Fruit fly (Drosophila melanogaster) whole organism, wandering third instar larva: ENCODE measurements around the gene CG7907.

ENCODE experiments used
- Abd-B ChIP-seq: fragments of >200 bp; optimal IDR thresholded peaks from 2 replicates; lab custom pipeline; 2017; ENCODE audit warnings: missing biosample characterization, missing genetic modification characterization
- CG32264 ChIP-seq: fragments of 200-800 bp; sonication (Bioruptor generic); optimal IDR thresholded peaks from 2 replicates; lab custom pipeline; 2016; ENCODE audit warnings: missing biosample characterization, missing genetic modification characterization
- CG9705 ChIP-seq: fragments of 200-800 bp; sonication (Bioruptor generic); optimal IDR thresholded peaks from 2 replicates; lab custom pipeline; 2018; ENCODE audit warnings: missing biosample characterization, mild to moderate bottlenecking, missing genetic modification characterization
- CrebA ChIP-seq: fragments of 200-800 bp; sonication (Bioruptor generic); optimal IDR thresholded peaks from 2 replicates; lab custom pipeline; 2016; ENCODE audit warnings: missing biosample characterization, mild to moderate bottlenecking, missing genetic modification characterization, borderline replicate concordance
- Dif ChIP-seq: fragments of 200-275, 200-300 bp; sonication (Bioruptor generic); optimal IDR thresholded peaks from 2 replicates; lab custom pipeline; 2018; ENCODE audit warnings: missing biosample characterization, missing genetic modification characterization; ENCODE audit not compliant: partially characterized antibody
- GATAd ChIP-seq: sonication (Bioruptor generic); optimal IDR thresholded peaks from 2 replicates; lab custom pipeline; 2016; ENCODE audit warnings: missing biosample characterization, missing genetic modification characterization
- HLH106 ChIP-seq: fragments of 200-800 bp; optimal IDR thresholded peaks from 3 replicates; lab custom pipeline; 2019; ENCODE audit warnings: missing biosample characterization, mild to moderate bottlenecking, missing genetic modification characterization, moderate library complexity
- Hr78 ChIP-seq: fragments of >200 bp; optimal IDR thresholded peaks from 2 replicates; lab custom pipeline; 2017; ENCODE audit warnings: missing biosample characterization, missing genetic modification characterization
- Hr83 ChIP-seq: fragments of 200-300 bp; sonication (Bioruptor generic); optimal IDR thresholded peaks from 2 replicates; lab custom pipeline; 2016; ENCODE audit warnings: missing biosample characterization, mild to moderate bottlenecking, missing genetic modification characterization, moderate library complexity; ENCODE audit not compliant: poor library complexity, severe bottlenecking
- Jra ChIP-seq: sonication (Bioruptor generic); optimal IDR thresholded peaks from 2 replicates; lab custom pipeline; 2016; ENCODE audit warnings: missing biosample characterization, missing genetic modification characterization
- Mio ChIP-seq: sonication (Bioruptor generic); optimal IDR thresholded peaks from 2 replicates; lab custom pipeline; 2016; ENCODE audit warnings: missing biosample characterization, missing genetic modification characterization
- OdsH ChIP-seq: fragments of 200-800 bp; sonication (Bioruptor generic); optimal IDR thresholded peaks from 2 replicates; lab custom pipeline; 2016; ENCODE audit warnings: missing biosample characterization, mild to moderate bottlenecking, missing genetic modification characterization
- Rel ChIP-seq, 2 experiments: fragments of 200-800 bp; sonication (Bioruptor generic) in 1 of 2; optimal IDR thresholded peaks; 2 replicates in 1 of 2; 3 replicates in 1 of 2; lab custom pipeline; 2016 to 2019; ENCODE audit warnings: mild to moderate bottlenecking in 2 of 2, missing biosample characterization in 2 of 2, missing genetic modification characterization in 2 of 2, moderate library complexity in 1 of 2
- Sp1 ChIP-seq: fragments of 200-800 bp; sonication (Bioruptor generic); optimal IDR thresholded peaks from 3 replicates; lab custom pipeline; 2019; ENCODE audit warnings: missing biosample characterization, mild to moderate bottlenecking, missing genetic modification characterization, moderate library complexity
- Vsx2 ChIP-seq: fragments of 200-300, 225-300 bp; sonication (Bioruptor generic); optimal IDR thresholded peaks from 2 replicates; lab custom pipeline; 2018; ENCODE audit warnings: missing biosample characterization, missing genetic modification characterization; ENCODE audit not compliant: partially characterized antibody
- br ChIP-seq: fragments of 200-800 bp; sonication (Bioruptor generic); optimal IDR thresholded peaks from 2 replicates; lab custom pipeline; 2016; ENCODE audit warnings: missing biosample characterization, missing genetic modification characterization
- dl ChIP-seq, 2 experiments: fragments of 175-275, 200-275 bp in 1 of 2; fragments of 200-275 bp in 1 of 2; sonication (Bioruptor generic); optimal IDR thresholded peaks; lab custom pipeline; 2018; ENCODE audit warnings: mild to moderate bottlenecking in 2 of 2, missing biosample characterization in 2 of 2, missing genetic modification characterization in 2 of 2, moderate library complexity in 2 of 2; ENCODE audit not compliant: partially characterized antibody in 2 of 2, insufficient read depth in 1 of 2
- dmrt93B ChIP-seq: fragments of 200-800 bp; sonication (Bioruptor generic); optimal IDR thresholded peaks from 2 replicates; lab custom pipeline; 2018; ENCODE audit warnings: missing biosample characterization, mild to moderate bottlenecking, missing genetic modification characterization
- ey ChIP-seq: fragments of 200-800 bp; sonication (Bioruptor generic); optimal IDR thresholded peaks from 2 replicates; lab custom pipeline; 2016; ENCODE audit warnings: missing biosample characterization, missing genetic modification characterization
- foxo ChIP-seq, 2 experiments: fragments of 200-800 bp; sonication (Bioruptor generic); optimal IDR thresholded peaks; 2 replicates in 1 of 2; 3 replicates in 1 of 2; lab custom pipeline; 2016 to 2017; ENCODE audit warnings: missing biosample characterization in 2 of 2, missing genetic modification characterization in 2 of 2
- fru ChIP-seq: fragments of 200-800 bp; sonication (Bioruptor generic); optimal IDR thresholded peaks from 3 replicates; lab custom pipeline; 2016; ENCODE audit warnings: missing biosample characterization, mild to moderate bottlenecking, missing genetic modification characterization
- h ChIP-seq: fragments of 200-800 bp; sonication (Bioruptor generic); optimal IDR thresholded peaks from 3 replicates; lab custom pipeline; 2016; ENCODE audit warnings: missing biosample characterization, mild to moderate bottlenecking, missing genetic modification characterization
- jim ChIP-seq: fragments of 175-275, 200-325 bp; sonication (Bioruptor generic); optimal IDR thresholded peaks from 2 replicates; lab custom pipeline; 2016; ENCODE audit warnings: missing biosample characterization, mild to moderate bottlenecking, missing genetic modification characterization
- psq ChIP-seq: fragments of 200-800 bp; sonication (Bioruptor generic); optimal IDR thresholded peaks from 3 replicates; lab custom pipeline; 2017; ENCODE audit warnings: missing biosample characterization, mild to moderate bottlenecking, missing genetic modification characterization, moderate library complexity
- rgr ChIP-seq: fragments of 200-800 bp; sonication (Bioruptor generic); optimal IDR thresholded peaks from 3 replicates; lab custom pipeline; 2016; ENCODE audit warnings: missing biosample characterization, mild to moderate bottlenecking, missing genetic modification characterization
- sv ChIP-seq: fragments of 200-800 bp; sonication (Bioruptor generic); optimal IDR thresholded peaks from 3 replicates; lab custom pipeline; 2016; ENCODE audit warnings: missing biosample characterization, missing genetic modification characterization
- woc ChIP-seq: sonication (Bioruptor generic); optimal IDR thresholded peaks from 2 replicates; lab custom pipeline; 2016; ENCODE audit warnings: missing biosample characterization, mild to moderate bottlenecking, missing genetic modification characterization

Gene CG7907

DNA sequence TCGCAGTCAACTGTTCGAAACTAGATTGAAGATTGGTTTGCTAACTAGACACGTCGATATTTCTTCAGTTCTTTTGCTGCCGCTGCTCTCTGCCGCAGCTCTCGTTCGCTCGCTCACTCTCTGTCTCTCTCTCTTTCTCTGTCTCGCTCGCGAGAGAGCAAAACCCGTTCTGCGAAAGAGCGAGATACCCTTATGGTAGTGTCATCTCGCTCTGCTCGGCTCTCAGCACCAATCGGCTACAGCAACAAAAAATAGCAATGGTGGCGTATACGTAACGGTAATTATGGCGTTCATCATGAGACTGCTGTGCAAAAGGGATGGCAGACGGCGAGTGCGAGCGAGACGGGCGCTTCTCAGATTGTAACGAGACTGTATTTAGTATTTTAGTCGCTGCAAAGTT, 42.8 kb downstream of the CG7907 start, which contains the start of gene lbe:
Gene lbe, minus strand, starts transcription at position 204 of the 400 bp plus-strand sequence.
- TF ChIP-seq dl (GFP tag; optimal IDR thresholded peaks at IDR 0.05; lab: Kevin White, UChicago; ENCODE audit: insufficient read depth in 1 of 2, partially characterized antibody in 2 of 2) (peak; percentile 48 to 73), psq (no peak), Rel (GFP tag; optimal IDR thresholded peaks at IDR 0.05; lab: Kevin White, UChicago) (no peak), Rel (tag; optimal IDR thresholded peaks at IDR 0.05; lab: Kevin White, UChicago) (no peak), Dif (GFP tag; lab: Kevin White, UChicago) (peak; percentile 92), Vsx2 (GFP tag; lab: Kevin White, UChicago) (peak; percentile 88)

DNA sequence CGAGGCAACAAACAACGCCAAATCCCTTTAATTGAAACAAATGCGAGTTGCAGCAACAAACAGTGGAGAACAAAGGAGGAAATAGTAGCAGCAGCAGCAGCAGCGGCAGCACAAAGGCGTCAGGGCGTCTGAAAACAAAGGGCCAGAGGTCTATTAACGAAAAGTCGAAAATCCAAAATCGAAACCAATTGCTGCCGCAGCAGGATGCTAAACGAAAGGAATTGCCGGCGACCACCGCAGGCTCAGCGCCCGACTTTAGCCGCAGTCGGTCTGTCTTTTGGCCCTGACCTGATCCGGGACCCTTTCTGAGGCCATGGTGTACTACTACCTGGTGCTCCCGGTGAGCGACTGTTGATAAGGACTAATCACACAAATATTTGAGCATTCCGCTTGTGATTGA, 44.1 kb downstream of the CG7907 start:
- TF ChIP-seq CG32264: no peak

DNA sequence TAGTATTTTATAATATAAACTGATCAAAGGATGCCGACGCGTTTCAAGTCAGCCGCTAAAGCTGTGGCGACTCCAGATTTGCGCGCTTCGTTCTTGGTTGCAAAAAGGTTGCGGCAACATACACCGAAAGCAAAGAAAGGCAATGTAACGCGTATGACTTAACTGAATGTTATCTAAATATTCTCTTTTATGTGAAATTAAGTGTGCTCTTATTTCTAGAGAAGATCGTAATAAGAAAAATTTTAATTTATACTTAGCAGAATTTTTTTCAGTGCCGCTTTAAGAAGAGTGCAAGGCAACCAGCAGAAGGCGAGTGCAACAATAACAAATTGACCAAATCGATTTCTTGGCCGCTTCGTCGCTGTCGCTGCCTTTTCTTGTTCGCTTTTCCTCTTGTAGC, 48.6 kb downstream of the CG7907 start:
- TF ChIP-seq br (GFP tag; lab: Kevin White, UChicago) (peak; percentile 57), Sp1 (peak; percentile 50), dmrt93B (peak; percentile 20), woc (GFP tag; lab: Kevin White, UChicago) (peak; percentile 35), Mio (GFP tag; lab: Kevin White, UChicago) (no peak), GATAd (GFP tag; lab: Kevin White, UChicago) (no peak), ey (GFP tag; lab: Kevin White, UChicago) (peak; percentile 41), Hr78 (GFP tag; lab: Kevin White, UChicago) (no peak), h (GFP tag; lab: Kevin White, UChicago) (peak; percentile 46), OdsH (GFP tag; lab: Kevin White, UChicago) (peak; percentile 34), psq (peak; percentile 39), Dif (GFP tag; lab: Kevin White, UChicago) (no peak), Hr83 (GFP tag; lab: Kevin White, UChicago) (no peak), jim (no peak), Jra (GFP tag; lab: Kevin White, UChicago) (no peak), CrebA (GFP tag; lab: Kevin White, UChicago) (no peak), Abd-B (GFP tag; lab: Kevin White, UChicago) (no peak), HLH106 (tag; lab: Kevin White, UChicago) (peak; percentile 41), foxo (GFP tag; optimal IDR thresholded peaks at IDR 0.05; lab: Kevin White, UChicago) (peak in 1 of 2 experiments; percentile 58), rgr (peak; percentile 28), sv (GFP tag; lab: Kevin White, UChicago) (no peak), CG9705 (GFP tag; lab: Kevin White, UChicago) (no peak), fru (GFP tag; lab: Kevin White, UChicago) (peak; percentile 51)
